Fruit fly (Drosophila melanogaster) whole organism: ENCODE measurements around the gene nop5.
A peak's percentile ranks its signal among the peaks of the same experiment; 100 is the strongest.

Experiments used
- CG8478 ChIP-seq: fragments of >200 bp; optimal IDR thresholded peaks from 2 replicates; lab custom pipeline; 2018; ENCODE audit warnings: inconsistent platforms
- Dll ChIP-seq: fragments of >200 bp; optimal IDR thresholded peaks from 2 replicates; lab custom pipeline; 2017
- EcR ChIP-seq, 2 experiments: fragments of >200 bp; optimal IDR thresholded peaks; 2 replicates each; lab custom pipeline; 2017; ENCODE audit warnings: missing biosample characterization in 2 of 2, missing genetic modification characterization in 2 of 2, missing genetic modification reagents in 2 of 2
- pan ChIP-seq: fragments of >200 bp; optimal IDR thresholded peaks from 2 replicates; lab custom pipeline; 2017
- psq ChIP-seq: fragments of >200 bp; optimal IDR thresholded peaks from 2 replicates; lab custom pipeline; 2017
- usp ChIP-seq: fragments of >200 bp; optimal IDR thresholded peaks from 2 replicates; lab custom pipeline; 2017; ENCODE audit warnings: missing biosample characterization, missing genetic modification characterization, mixed read lengths

The nop5 gene

DNA sequence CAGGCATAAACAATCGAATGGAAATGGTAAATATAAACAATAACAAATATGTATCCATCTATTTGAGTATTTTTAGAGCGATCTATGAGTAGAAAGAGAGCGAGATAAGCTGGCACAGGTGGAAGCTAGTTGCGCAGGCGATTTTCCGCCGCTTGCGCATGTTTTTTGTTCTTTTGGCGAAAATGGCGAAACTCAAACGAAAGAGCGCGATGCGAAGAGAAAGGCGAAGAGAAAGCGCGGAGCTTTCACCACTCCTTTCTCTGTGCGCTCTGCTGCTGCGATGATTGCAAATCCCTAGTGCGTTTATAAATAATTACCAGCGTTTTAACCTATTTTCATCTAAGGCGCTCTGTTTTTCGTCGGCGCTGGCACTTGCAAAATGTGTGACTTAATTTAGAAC, 23.2 kb upstream of the nop5 start:
- no peak for TF ChIP-seq EcR (GFP tag; optimal IDR thresholded peaks at IDR 0.05; lab: Kevin White, UChicago)
- TF ChIP-seq usp: no peak
- no peak for TF ChIP-seq Dll (lab: Kevin White, UChicago)
- no peak for TF ChIP-seq psq (lab: Kevin White, UChicago)
- no peak for TF ChIP-seq CG8478 (lab: Kevin White, UChicago)
- no peak for TF ChIP-seq pan (lab: Kevin White, UChicago)

DNA sequence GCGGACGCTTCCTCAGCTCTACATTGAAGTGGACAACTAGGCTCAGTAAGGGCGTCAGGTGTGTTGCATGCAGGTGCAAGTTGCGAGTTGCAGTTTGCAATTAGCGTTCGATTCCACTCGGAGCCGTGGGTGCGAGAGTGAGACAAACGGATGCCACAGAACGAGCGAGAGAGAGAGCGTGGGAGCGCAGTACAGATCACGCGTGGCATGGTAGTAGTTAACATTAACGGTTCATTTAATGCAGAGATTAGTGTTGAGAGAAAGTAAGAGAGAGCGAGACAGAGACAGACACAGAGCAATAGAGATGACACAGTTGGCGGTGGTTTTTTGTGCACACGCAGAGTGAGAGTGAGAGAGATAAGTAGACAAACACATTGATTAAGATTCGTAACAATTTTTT, 21.2 kb upstream of the nop5 start:
- TF ChIP-seq CG8478 (lab: Kevin White, UChicago): no peak
- TF ChIP-seq Dll (lab: Kevin White, UChicago): no peak
- TF ChIP-seq usp: no peak
- no peak for TF ChIP-seq EcR (GFP tag; optimal IDR thresholded peaks at IDR 0.05; lab: Kevin White, UChicago)
- TF ChIP-seq pan (lab: Kevin White, UChicago): no peak
- TF ChIP-seq psq (lab: Kevin White, UChicago): no peak

DNA sequence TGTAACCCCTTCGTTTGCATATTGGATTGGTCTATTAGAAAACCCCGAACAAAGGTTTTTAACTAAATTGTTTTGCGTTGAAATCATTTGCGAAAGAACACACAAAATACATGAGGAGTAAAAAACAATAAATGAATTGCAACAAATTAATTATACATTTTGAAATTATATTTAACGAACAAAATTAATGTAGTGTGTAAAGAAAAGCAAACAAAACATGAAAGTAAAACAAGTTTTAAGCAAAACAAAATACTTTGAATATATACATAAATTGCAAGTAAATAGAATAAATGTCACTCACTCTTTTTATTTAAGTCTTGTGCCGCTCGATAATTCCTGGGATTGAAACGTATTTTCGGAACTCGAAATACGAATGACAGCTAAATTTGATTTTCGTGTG, 13.3 kb upstream of the nop5 start, which contains the start of gene CG43232:
Gene CG43232, plus strand, starts transcription at position 301 of the 400 bp plus-strand sequence.
- no peak for TF ChIP-seq Dll (lab: Kevin White, UChicago)

DNA sequence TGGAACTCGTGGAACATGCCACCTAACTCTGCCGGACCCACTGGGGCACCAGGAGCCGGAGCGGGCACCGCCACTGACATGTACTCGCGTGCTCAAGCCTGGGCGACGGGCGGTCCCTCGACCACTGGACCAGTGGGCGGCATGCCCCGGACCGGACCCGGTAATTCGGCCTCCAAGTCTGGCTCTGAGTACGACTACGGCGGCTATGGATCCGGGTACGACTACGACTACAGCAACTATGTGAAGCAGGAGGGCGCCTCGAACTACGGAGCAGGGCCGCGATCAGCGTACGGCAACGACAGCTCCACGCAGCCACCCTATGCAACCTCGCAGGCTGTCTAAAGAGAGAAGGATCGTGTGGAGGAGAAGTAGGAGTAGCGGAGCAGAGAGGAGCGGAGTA, 6.6 kb upstream of the nop5 start:
- TF ChIP-seq pan (lab: Kevin White, UChicago): no peak
- no peak for TF ChIP-seq usp
- no peak for TF ChIP-seq psq (lab: Kevin White, UChicago)
- TF ChIP-seq EcR (GFP tag; optimal IDR thresholded peaks at IDR 0.05; lab: Kevin White, UChicago): no peak
- no peak for TF ChIP-seq Dll (lab: Kevin White, UChicago)
- no peak for TF ChIP-seq CG8478 (lab: Kevin White, UChicago)

DNA sequence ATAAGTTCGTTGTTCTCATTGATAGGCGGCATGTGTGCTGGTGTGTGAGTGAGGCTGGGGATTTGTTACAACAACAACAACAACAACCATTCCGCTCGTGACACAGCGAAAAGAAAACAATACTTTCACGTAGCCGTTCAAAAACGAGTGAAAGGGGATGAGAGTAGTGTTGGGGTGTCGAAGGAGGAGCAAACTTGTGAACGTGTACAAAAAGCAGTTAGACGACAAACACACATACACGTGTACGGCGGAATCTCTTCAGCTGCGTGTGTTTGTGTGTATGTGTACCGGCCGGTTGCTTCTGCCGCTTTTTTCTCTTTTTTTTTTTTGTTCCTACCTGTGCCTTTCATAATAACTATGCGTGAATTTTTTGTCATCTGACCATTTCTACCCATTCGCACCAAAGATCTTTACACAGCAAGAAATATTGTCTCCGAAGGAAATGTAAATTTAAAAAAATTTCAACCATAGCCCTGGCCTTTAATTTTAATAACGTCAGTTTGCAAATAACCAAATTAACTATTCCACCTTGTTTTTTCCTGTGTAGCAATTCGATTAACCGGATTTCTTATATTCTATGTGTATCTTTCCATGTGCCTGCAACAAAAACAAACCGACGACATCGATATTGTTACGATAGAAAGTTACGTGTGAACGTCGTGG, 3.7 kb upstream of the nop5 start:
- no peak for TF ChIP-seq Dll (lab: Kevin White, UChicago)
- TF ChIP-seq psq (lab: Kevin White, UChicago): no peak
- no peak for TF ChIP-seq EcR (GFP tag; optimal IDR thresholded peaks at IDR 0.05; lab: Kevin White, UChicago)
- TF ChIP-seq usp: no peak
- TF ChIP-seq CG8478 (lab: Kevin White, UChicago): no peak
- TF ChIP-seq pan (lab: Kevin White, UChicago): no peak

DNA sequence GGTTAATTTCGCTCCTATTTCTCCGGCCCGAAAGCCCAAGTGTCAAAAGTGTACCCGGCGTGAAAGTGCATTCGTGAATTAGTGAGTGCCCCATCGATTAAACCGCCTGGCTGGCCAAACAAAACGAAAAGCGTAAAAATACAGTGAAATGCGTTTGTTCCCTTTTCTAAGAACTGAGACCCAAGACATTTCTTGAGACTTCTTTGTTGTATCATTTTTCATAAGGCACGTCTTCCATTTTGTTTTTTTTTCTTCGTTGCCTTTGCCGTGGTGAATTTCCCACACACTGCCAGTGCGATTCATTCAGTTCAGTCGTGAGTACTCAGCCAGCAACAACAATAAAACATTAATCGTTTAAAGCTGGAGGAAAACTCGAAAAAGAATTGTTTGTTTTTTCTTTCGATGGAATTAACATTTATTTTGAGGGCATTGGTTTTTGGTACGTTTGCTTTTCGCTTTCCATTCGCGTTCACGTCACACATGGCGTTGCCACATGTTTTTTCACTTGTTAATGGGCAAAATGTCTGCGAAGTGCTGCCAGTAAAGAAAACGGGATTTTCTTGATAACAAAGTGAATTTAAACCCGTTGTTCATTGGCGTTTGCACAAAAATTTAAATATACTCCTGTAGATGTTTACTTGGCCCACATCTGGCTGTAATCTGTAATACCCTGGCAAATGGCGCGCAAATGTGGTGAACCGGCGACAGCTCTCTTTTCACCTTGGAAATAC, 3.0 kb upstream of the nop5 start:
- no peak for TF ChIP-seq EcR (GFP tag; optimal IDR thresholded peaks at IDR 0.05; lab: Kevin White, UChicago)
- TF ChIP-seq usp: no peak
- TF ChIP-seq pan (lab: Kevin White, UChicago): no peak
- TF ChIP-seq psq (lab: Kevin White, UChicago): no peak
- TF ChIP-seq CG8478 (lab: Kevin White, UChicago): no peak
- TF ChIP-seq Dll (lab: Kevin White, UChicago): no peak

DNA sequence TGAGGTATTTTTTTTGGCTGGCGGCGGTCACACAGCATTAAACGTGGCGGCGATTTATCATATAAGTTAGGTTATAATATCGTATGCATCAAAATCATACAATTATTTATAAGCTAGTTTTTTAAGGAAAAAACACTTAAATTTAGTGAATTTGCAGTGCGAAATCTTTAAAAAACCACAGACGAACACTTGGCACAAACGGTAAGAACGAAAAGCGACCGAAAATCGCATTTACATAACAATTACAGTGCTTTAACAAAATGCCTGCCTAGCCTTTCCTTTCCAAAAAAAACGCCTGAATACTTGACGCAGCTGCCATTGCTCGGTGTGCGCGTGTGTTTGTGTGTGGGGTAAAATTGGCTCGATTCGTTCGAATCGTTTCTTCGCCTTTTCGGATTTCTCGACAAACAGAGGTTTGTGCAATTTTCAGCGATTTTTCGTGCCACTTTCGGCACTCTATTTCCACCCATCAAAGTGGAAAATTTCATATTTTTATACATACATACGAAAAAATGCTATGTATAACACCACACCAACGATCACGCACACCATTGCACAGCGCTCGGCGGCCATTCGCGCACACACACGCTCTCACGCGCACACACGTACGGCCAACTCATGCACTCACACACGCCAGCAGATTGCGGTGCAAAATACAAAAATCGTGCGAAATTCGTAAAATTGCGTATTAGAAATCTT, 2.3 kb upstream of the nop5 start, which contains the start of gene Hrb27C:
Gene Hrb27C, plus strand, starts transcription at position 44 of the 699 bp plus-strand sequence.
- TF ChIP-seq usp: no peak
- TF ChIP-seq EcR (GFP tag; optimal IDR thresholded peaks at IDR 0.05; lab: Kevin White, UChicago): no peak
- no peak for TF ChIP-seq Dll (lab: Kevin White, UChicago)
- no peak for TF ChIP-seq pan (lab: Kevin White, UChicago)
- peak; percentile 33 for TF ChIP-seq CG8478 (lab: Kevin White, UChicago)
- TF ChIP-seq psq (lab: Kevin White, UChicago): no peak

DNA sequence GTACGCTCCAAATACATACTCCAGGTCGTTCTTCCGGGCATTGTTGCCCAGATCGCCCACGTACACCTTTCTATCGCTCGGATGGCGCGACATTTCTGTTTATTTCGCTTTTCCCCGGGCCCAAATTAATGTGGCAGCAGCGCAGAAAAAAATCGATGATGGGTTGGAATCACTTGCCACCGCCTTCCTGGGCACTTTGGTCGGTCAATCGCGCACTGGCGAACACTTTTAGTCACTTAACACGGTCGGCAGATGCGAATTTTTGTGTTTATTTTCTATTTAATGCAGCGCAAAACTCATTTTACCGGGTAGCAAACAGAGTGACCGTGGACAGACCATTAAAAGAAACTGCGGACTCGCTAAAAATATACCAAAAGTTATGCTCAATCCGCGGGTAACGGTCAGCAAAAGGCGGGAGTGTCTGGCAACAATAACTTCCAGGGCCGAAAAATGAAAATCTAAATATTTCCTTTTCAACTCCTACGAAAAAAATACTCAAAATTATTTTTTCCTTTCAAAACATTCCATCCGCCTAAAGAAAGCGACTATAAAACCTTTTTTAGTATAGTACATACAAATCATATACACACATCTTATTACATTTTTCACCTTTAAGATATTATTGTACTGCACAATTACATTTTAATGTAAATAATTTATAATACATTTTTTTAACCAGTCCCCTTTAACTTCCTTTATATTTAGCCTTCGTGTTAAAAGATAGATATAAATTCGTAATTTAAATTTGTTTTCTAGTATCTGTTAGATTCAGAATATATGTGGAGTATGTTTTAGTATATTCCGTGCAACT, 1.5 kb upstream of the nop5 start, which contains the start of gene x16:
Gene x16, minus strand, starts transcription at position 361 of the 811 bp plus-strand sequence.
- TF ChIP-seq CG8478 (lab: Kevin White, UChicago) (no peak), usp (no peak), psq (lab: Kevin White, UChicago) (no peak), pan (lab: Kevin White, UChicago) (no peak), EcR (GFP tag; optimal IDR thresholded peaks at IDR 0.05; lab: Kevin White, UChicago) (no peak), Dll (lab: Kevin White, UChicago) (no peak)

DNA sequence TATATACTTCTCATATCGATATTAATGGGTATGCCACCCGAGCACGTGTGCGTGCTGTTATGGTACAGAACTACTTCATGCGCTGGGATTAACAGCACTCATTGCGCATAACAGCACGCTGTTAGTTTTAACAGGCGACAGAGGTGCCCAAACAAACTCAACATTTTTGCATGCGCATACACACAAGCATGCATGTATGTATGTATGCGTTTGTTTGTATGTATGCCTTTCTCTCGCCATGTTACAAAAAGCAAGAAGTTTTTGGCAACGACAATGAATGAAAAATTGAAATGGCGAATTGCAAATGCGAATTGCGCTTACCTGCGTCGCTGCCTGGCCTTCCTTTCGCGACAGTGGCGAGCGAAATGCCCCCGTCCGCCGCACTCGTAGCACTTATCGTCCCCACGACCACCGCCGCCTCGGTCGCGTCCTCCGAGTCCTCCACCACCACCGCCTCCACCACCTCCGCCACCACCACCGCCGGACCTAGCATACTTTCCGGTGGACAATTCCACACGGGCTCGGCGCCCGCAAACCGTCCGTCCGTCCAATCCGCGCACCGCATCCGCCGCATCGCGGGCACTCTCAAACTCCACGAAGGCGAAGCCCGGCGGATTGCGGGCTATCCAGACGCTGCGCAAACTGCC, 783 bp upstream of the nop5 start:
- TF ChIP-seq psq (lab: Kevin White, UChicago): no peak
- no peak for TF ChIP-seq Dll (lab: Kevin White, UChicago)
- TF ChIP-seq pan (lab: Kevin White, UChicago): no peak
- no peak for TF ChIP-seq usp
- no peak for TF ChIP-seq CG8478 (lab: Kevin White, UChicago)
- no peak for TF ChIP-seq EcR (GFP tag; optimal IDR thresholded peaks at IDR 0.05; lab: Kevin White, UChicago)

DNA sequence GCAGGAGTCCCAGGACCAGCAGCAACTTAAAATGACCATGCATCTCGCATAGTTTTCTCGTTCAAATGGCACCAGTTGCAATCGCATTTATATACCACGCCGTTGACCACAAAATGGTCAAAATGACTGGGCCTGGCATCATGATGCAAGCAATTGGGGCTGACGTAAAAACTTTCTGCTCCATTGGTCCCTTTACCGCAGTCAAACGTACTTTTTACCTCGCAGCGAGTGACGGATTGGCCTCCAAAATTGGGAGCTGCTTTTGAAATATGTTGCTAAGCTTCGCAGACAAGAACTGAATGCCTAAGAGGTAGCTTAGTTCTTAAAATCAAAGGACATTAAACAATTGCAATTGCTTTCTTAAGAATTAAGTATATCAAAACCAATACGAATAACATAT, 2.2 kb downstream of the nop5 start, which contains the start of gene CG32829:
Gene CG32829, minus strand, starts transcription at position 101 of the 400 bp plus-strand sequence.
- no peak for TF ChIP-seq EcR (GFP tag; optimal IDR thresholded peaks at IDR 0.05; lab: Kevin White, UChicago)
- no peak for TF ChIP-seq pan (lab: Kevin White, UChicago)
- no peak for TF ChIP-seq CG8478 (lab: Kevin White, UChicago)
- TF ChIP-seq Dll (lab: Kevin White, UChicago): no peak
- TF ChIP-seq usp: no peak
- no peak for TF ChIP-seq psq (lab: Kevin White, UChicago)
